Fruit fly (Drosophila melanogaster) whole organism, prepupa: ENCODE results near the gene bwa.

Experiments used
- Blimp-1 ChIP-seq: fragments of 200-800 bp; sonication (Bioruptor generic); optimal IDR thresholded peaks from 3 replicates; lab custom pipeline; 2017; ENCODE audit warnings: missing biosample characterization, missing genetic modification characterization, mild to moderate bottlenecking, moderate library complexity, missing genetic modification reagents
- CG11294 ChIP-seq: fragments of 200-800 bp; sonication (Bioruptor generic); IDR thresholded peaks from 2 replicates; pipeline ENCODE4 v1.3.6; 2022; ENCODE audit warnings: missing biosample characterization, missing genetic modification characterization
- CG1621 ChIP-seq: fragments of 200-800 bp; sonication (Bioruptor generic); optimal IDR thresholded peaks from 3 replicates; lab custom pipeline; 2018; ENCODE audit warnings: missing biosample characterization, mild to moderate bottlenecking, missing genetic modification characterization
- CG3032 ChIP-seq: fragments of 200-800 bp; optimal IDR thresholded peaks from 2 replicates; lab custom pipeline; 2019; ENCODE audit warnings: missing biosample characterization, mild to moderate bottlenecking, missing genetic modification characterization, moderate library complexity
- CG31627 ChIP-seq: fragments of 200-800 bp; sonication (Bioruptor generic); optimal IDR thresholded peaks from 3 replicates; lab custom pipeline; 2016; ENCODE audit warnings: missing biosample characterization, missing genetic modification characterization
- CG34406 ChIP-seq: fragments of 200-800 bp; sonication (Bioruptor generic); optimal IDR thresholded peaks from 3 replicates; lab custom pipeline; 2016; ENCODE audit warnings: missing biosample characterization, missing genetic modification characterization
- CG3919 ChIP-seq: fragments of 200-800 bp; sonication (Bioruptor generic); optimal IDR thresholded peaks from 3 replicates; lab custom pipeline; 2016; ENCODE audit warnings: missing biosample characterization, missing genetic modification characterization
- CG4318 ChIP-seq: fragments of 200-800 bp; sonication (Bioruptor generic); optimal IDR thresholded peaks from 3 replicates; lab custom pipeline; 2017; ENCODE audit warnings: missing biosample characterization, mild to moderate bottlenecking, missing genetic modification characterization
- CG6276 ChIP-seq: fragments of 200-800 bp; sonication (Bioruptor generic); optimal IDR thresholded peaks from 2 replicates; lab custom pipeline; 2017; ENCODE audit warnings: missing biosample characterization, mild to moderate bottlenecking, missing genetic modification characterization
- CG6792 ChIP-seq: fragments of 200-800 bp; sonication (Bioruptor generic); optimal IDR thresholded peaks from 3 replicates; lab custom pipeline; 2016; ENCODE audit warnings: missing biosample characterization, missing genetic modification characterization
- CG6808 ChIP-seq: fragments of 200-800 bp; sonication (Bioruptor generic); optimal IDR thresholded peaks from 3 replicates; lab custom pipeline; 2017; ENCODE audit warnings: missing biosample characterization, missing genetic modification characterization, mild to moderate bottlenecking, moderate library complexity, missing genetic modification reagents
- CG7368 ChIP-seq: fragments of 200-800 bp; sonication (Bioruptor generic); optimal IDR thresholded peaks from 3 replicates; lab custom pipeline; 2016; ENCODE audit warnings: missing biosample characterization, missing genetic modification characterization
- CG8119 ChIP-seq: fragments of 200-800 bp; sonication (Bioruptor generic); IDR thresholded peaks from 3 replicates; pipeline ENCODE4 v1.3.6; 2022; ENCODE audit warnings: missing biosample characterization, missing genetic modification characterization
- CG8319 ChIP-seq: fragments of 200-800 bp; sonication (Bioruptor generic); optimal IDR thresholded peaks from 3 replicates; lab custom pipeline; 2016; ENCODE audit warnings: missing biosample characterization, missing genetic modification characterization
- CG8632 ChIP-seq: fragments of 200-800 bp; sonication (Bioruptor generic); optimal IDR thresholded peaks from 3 replicates; lab custom pipeline; 2016; ENCODE audit warnings: missing biosample characterization, missing genetic modification characterization
- Eip78C ChIP-seq: fragments of 200-800 bp; sonication (Bioruptor generic); peaks from one replicate; lab custom pipeline; 2016; ENCODE audit warnings: missing biosample characterization, missing genetic modification characterization
- Eip93F ChIP-seq: fragments of 200-800 bp; sonication (Bioruptor generic); optimal IDR thresholded peaks from 2 replicates; lab custom pipeline; 2016; ENCODE audit warnings: missing biosample characterization, mild to moderate bottlenecking, missing genetic modification characterization
- Ets21C ChIP-seq: fragments of 200-800 bp; sonication (Bioruptor generic); optimal IDR thresholded peaks from 3 replicates; lab custom pipeline; 2016; ENCODE audit warnings: missing biosample characterization, missing genetic modification characterization
- Ets96B ChIP-seq: fragments of 200-800 bp; optimal IDR thresholded peaks from 2 replicates; lab custom pipeline; 2019; ENCODE audit warnings: missing biosample characterization, mild to moderate bottlenecking, missing genetic modification characterization, moderate library complexity
- Gug ChIP-seq: fragments of 200-800 bp; sonication (Bioruptor generic); IDR thresholded peaks from 2 replicates; pipeline ENCODE4 v1.3.6; 2022; ENCODE audit warnings: missing biosample characterization, missing genetic modification characterization
- Hr38 ChIP-seq: sonication (Bioruptor generic); optimal IDR thresholded peaks from 2 replicates; lab custom pipeline; 2016; ENCODE audit warnings: missing biosample characterization, missing genetic modification characterization
- Hr39 ChIP-seq: fragments of 200-800 bp; sonication (Bioruptor generic); optimal IDR thresholded peaks from 2 replicates; lab custom pipeline; 2016; ENCODE audit warnings: missing biosample characterization, missing genetic modification characterization
- Hr4 ChIP-seq: fragments of 200-800 bp; sonication (Bioruptor generic); optimal IDR thresholded peaks from 3 replicates; lab custom pipeline; 2016; ENCODE audit warnings: missing biosample characterization, missing genetic modification characterization
- Lpt ChIP-seq: fragments of 200-800 bp; sonication (Bioruptor generic); optimal IDR thresholded peaks from 3 replicates; lab custom pipeline; 2016; ENCODE audit warnings: missing biosample characterization, missing genetic modification characterization
- Smox ChIP-seq: fragments of 200-800 bp; sonication (Bioruptor generic); optimal IDR thresholded peaks from 3 replicates; lab custom pipeline; 2016; ENCODE audit warnings: missing biosample characterization, missing genetic modification characterization
- Sox102F ChIP-seq: fragments of 200-800 bp; sonication (Bioruptor generic); optimal IDR thresholded peaks from 2 replicates; lab custom pipeline; 2016; ENCODE audit warnings: missing biosample characterization, mild to moderate bottlenecking, missing genetic modification characterization
- Sox14 ChIP-seq: fragments of 200-800 bp; sonication (Bioruptor generic); optimal IDR thresholded peaks from 3 replicates; lab custom pipeline; 2016; ENCODE audit warnings: missing biosample characterization, missing genetic modification characterization
- achi ChIP-seq: fragments of 200-800 bp; sonication (Bioruptor generic); optimal IDR thresholded peaks from 3 replicates; lab custom pipeline; 2016; ENCODE audit warnings: missing biosample characterization, missing genetic modification characterization
- cyc ChIP-seq: fragments of 200-800 bp; sonication (Bioruptor generic); optimal IDR thresholded peaks from 3 replicates; lab custom pipeline; 2016; ENCODE audit warnings: missing biosample characterization, missing genetic modification characterization
- eg ChIP-seq: fragments of 200-800 bp; sonication (Bioruptor generic); IDR thresholded peaks from 3 replicates; pipeline ENCODE4 v1.3.6; 2022; ENCODE audit warnings: missing biosample characterization, missing genetic modification characterization
- fd59A ChIP-seq: fragments of 200-800 bp; sonication (Bioruptor generic); optimal IDR thresholded peaks from 2 replicates; lab custom pipeline; 2017; ENCODE audit warnings: missing biosample characterization, mild to moderate bottlenecking, missing genetic modification characterization, missing genetic modification reagents
- fkh ChIP-seq: fragments of 200-800 bp; sonication (Bioruptor generic); optimal IDR thresholded peaks from 3 replicates; lab custom pipeline; 2017; ENCODE audit warnings: missing biosample characterization, mild to moderate bottlenecking, missing genetic modification characterization, moderate library complexity
- net ChIP-seq: fragments of 200-800 bp; sonication (Bioruptor generic); optimal IDR thresholded peaks from 3 replicates; lab custom pipeline; 2016; ENCODE audit warnings: missing biosample characterization, missing genetic modification characterization
- pdm3 ChIP-seq: fragments of 200-800 bp; sonication (Bioruptor generic); optimal IDR thresholded peaks from 3 replicates; lab custom pipeline; 2016; ENCODE audit warnings: missing biosample characterization, missing genetic modification characterization
- spab ChIP-seq: fragments of 200-800 bp; sonication (Bioruptor generic); optimal IDR thresholded peaks from 2 replicates; lab custom pipeline; 2017; ENCODE audit warnings: missing biosample characterization, mild to moderate bottlenecking, missing genetic modification characterization, missing genetic modification reagents
- ss ChIP-seq, 2 experiments: fragments of 200-800 bp; sonication (Bioruptor generic); optimal IDR thresholded peaks; 2 replicates in 1 of 2; 3 replicates in 1 of 2; lab custom pipeline; 2017 to 2018; ENCODE audit warnings: mild to moderate bottlenecking in 2 of 2, missing biosample characterization in 2 of 2, missing genetic modification characterization in 2 of 2, moderate library complexity in 1 of 2

The bwa gene

DNA sequence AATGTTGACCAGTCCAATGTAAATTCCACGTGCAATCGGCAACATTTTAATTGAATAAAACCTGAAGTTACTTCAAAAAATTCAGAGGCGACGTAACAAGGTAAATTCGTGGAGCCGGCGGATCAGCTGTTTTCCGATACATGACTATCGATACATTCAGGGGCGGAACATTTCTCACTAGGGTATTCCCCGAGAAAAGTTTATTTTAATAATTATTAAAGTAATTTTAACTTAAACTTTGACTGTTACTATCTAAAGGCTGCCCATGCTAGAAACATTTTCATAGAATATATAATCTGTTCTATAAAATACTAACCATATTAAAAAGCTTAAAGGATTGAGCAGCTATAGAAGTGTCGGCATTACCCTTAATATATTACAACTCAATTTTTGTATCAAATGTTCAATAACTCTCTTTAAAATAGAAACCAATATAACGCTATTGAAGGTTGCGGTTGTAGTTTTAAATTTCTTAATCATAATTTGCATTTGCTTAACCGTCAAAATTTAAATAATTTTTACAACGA is 31.0 kb downstream of the bwa start, which contains the start of the genes mRpS18B and Kua (continued):
- peak; percentile 49 for TF ChIP-seq Hr4 (GFP tag; lab: Kevin White, UChicago)
- TF ChIP-seq CG3032 (tag; lab: Kevin White, UChicago) = peak; percentile 39
- peak; percentile 31; the same call in 1 of the 3 replicates for TF ChIP-seq CG8119 (GFP tag; lab: Robert Waterston, UW)
- no peak for TF ChIP-seq fkh (GFP tag; lab: Kevin White, UChicago)
- TF ChIP-seq Ets96B (tag; lab: Kevin White, UChicago) = peak; percentile 26
- peak; percentile 9 for TF ChIP-seq Sox14 (GFP tag; lab: Kevin White, UChicago)
- TF ChIP-seq Gug (GFP tag; lab: Robert Waterston, UW) = peak; percentile 15; the same call in 1 of the 2 replicates
- TF ChIP-seq Sox102F (GFP tag; lab: Kevin White, UChicago) = no peak
- no peak for TF ChIP-seq fd59A (GFP tag; lab: Kevin White, UChicago)
- TF ChIP-seq spab (GFP tag; lab: Kevin White, UChicago) = no peak
- peak; percentile 10 for TF ChIP-seq CG4318 (GFP tag; lab: Kevin White, UChicago)
- TF ChIP-seq CG31627 (GFP tag; lab: Kevin White, UChicago) = peak; percentile 15
- peak; percentile 39 for TF ChIP-seq pdm3 (GFP tag; lab: Kevin White, UChicago)
- TF ChIP-seq net = no peak
- no peak for TF ChIP-seq Lpt (GFP tag; lab: Kevin White, UChicago)
- TF ChIP-seq achi (GFP tag; lab: Kevin White, UChicago) = peak; percentile 7
- no peak for TF ChIP-seq CG6808 (GFP tag; lab: Kevin White, UChicago)
- TF ChIP-seq Blimp-1 (GFP tag; lab: Kevin White, UChicago) = no peak
- peak; percentile 42 for TF ChIP-seq cyc (GFP tag; lab: Kevin White, UChicago)
- TF ChIP-seq Eip78C (GFP tag; lab: Kevin White, UChicago) = peak; percentile 79
- peak; percentile 15 for TF ChIP-seq CG34406 (GFP tag; lab: Kevin White, UChicago)
- no peak for TF ChIP-seq Eip93F (GFP tag; lab: Kevin White, UChicago)

dm6 chr2L:20097773-20098172 is 31.6 kb downstream of the bwa start:
- TF ChIP-seq fkh (GFP tag; lab: Kevin White, UChicago) (peak; percentile 20), CG3032 (tag; lab: Kevin White, UChicago) (no peak), ss (GFP tag; optimal IDR thresholded peaks at IDR 0.05; lab: Kevin White, UChicago) (no peak), CG8319 (GFP tag; lab: Kevin White, UChicago) (no peak), Smox (GFP tag; lab: Kevin White, UChicago) (no peak), achi (GFP tag; lab: Kevin White, UChicago) (no peak), CG11294 (peak; percentile 5; the same call in 1 of the 2 replicates), spab (GFP tag; lab: Kevin White, UChicago) (no peak), Hr38 (no peak), Hr39 (GFP tag; lab: Kevin White, UChicago) (no peak), CG6792 (GFP tag; lab: Kevin White, UChicago) (no peak), Eip78C (GFP tag; lab: Kevin White, UChicago) (peak; percentile 13), eg (GFP tag; lab: Robert Waterston, UW) (peak; percentile 34; the same call in 1 of the 3 replicates)

DNA sequence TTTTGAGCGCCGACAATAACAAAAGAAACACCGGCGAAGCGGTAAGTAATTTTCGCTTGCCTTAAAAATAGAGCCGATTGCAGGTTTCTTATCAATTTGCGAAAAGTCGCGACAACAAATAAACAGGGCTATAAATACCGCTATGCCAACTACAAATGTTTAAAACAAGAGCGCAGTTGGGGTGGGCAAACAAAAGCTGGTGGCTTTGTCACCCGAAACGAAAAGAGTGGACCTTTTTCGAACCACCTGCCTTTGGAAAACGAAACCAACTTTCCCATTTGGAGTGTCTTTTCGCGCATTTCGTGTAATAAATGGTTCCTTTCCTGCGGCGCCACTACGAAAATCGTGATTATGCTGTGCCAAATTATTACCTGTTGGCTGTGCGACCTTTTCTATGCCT is 32.0 kb downstream of the bwa start:
- TF ChIP-seq fd59A (GFP tag; lab: Kevin White, UChicago) = no peak
- TF ChIP-seq Sox14 (GFP tag; lab: Kevin White, UChicago) = no peak
- no peak for TF ChIP-seq CG8632 (GFP tag; lab: Kevin White, UChicago)
- TF ChIP-seq CG7368 (GFP tag; lab: Kevin White, UChicago) = no peak
- peak; percentile 8 for TF ChIP-seq fkh (GFP tag; lab: Kevin White, UChicago)

dm6 chr2L:20104050-20104449 is 37.9 kb downstream of the bwa start, which contains the start of gene CG13970:
Gene CG13970 (minus strand): TSS chr2L:20104150.
- TF ChIP-seq CG6276 (GFP tag; lab: Kevin White, UChicago) = no peak
- TF ChIP-seq Ets96B (tag; lab: Kevin White, UChicago) = no peak
- no peak for TF ChIP-seq fkh (GFP tag; lab: Kevin White, UChicago)
- no peak for TF ChIP-seq CG1621 (tag; lab: Kevin White, UChicago)
- TF ChIP-seq Lpt (GFP tag; lab: Kevin White, UChicago) = no peak
- TF ChIP-seq CG3919 (GFP tag; lab: Kevin White, UChicago) = no peak
- TF ChIP-seq Ets21C (GFP tag; lab: Kevin White, UChicago) = no peak
- no peak for TF ChIP-seq CG7368 (GFP tag; lab: Kevin White, UChicago)
- TF ChIP-seq, all 60 proteins: peak for 0
